Worm (Caenorhabditis elegans): Measurements from ENCODE around the gene B0303.7.

B0303.7 gene

ce11 chrIII:8709735-8710134 lies 16.3 kb downstream of the B0303.7 start:
- no peak for TF ChIP-seq unc-62 (GFP tag; optimal IDR thresholded peaks at IDR 0.05)

- TF ChIP-seq unc-62 (GFP tag; optimal IDR thresholded peaks at IDR 0.05) = no peak
These were observed 16.9 kb downstream of the B0303.7 start, which contains the start of gene B0303.11 for ce11 chrIII:8710310-8710709. TSS of gene B0303.11 (minus strand) at chrIII:8710410.

- TF ChIP-seq unc-62 (GFP tag; optimal IDR thresholded peaks at IDR 0.05) = no peak
These were observed 19.5 kb downstream of the B0303.7 start for ce11 chrIII:8712968-8713367.

- no peak for TF ChIP-seq unc-62 (GFP tag; optimal IDR thresholded peaks at IDR 0.05)
These were observed 22.7 kb downstream of the B0303.7 start, which contains the start of gene B0303.14 for ce11 chrIII:8716084-8716483. TSS of gene B0303.14 (minus strand) at chrIII:8716184.

- no peak for TF ChIP-seq unc-62 (GFP tag; optimal IDR thresholded peaks at IDR 0.05)
These were observed 23.8 kb downstream of the B0303.7 start, which contains the start of gene mrpl-11 for ce11 chrIII:8717231-8717694. TSS of gene mrpl-11 (plus strand) at chrIII:8717644.

- TF ChIP-seq unc-62 (GFP tag; optimal IDR thresholded peaks at IDR 0.05) = no peak
These were observed 25.2 kb downstream of the B0303.7 start for ce11 chrIII:8718592-8718991.

- no peak for TF ChIP-seq unc-62 (GFP tag; optimal IDR thresholded peaks at IDR 0.05)
These were observed 25.7 kb downstream of the B0303.7 start for ce11 chrIII:8719105-8719504.

- no peak for TF ChIP-seq unc-62 (GFP tag; optimal IDR thresholded peaks at IDR 0.05)
These were observed 26.4 kb downstream of the B0303.7 start, which contains the start of gene hipr-1 for ce11 chrIII:8719769-8720252. TSS of gene hipr-1 (plus strand) at chrIII:8720202.

ce11 chrIII:8725224-8725623 lies 31.8 kb downstream of the B0303.7 start:
- TF ChIP-seq unc-62 (GFP tag; optimal IDR thresholded peaks at IDR 0.05) = no peak

ce11 chrIII:8726019-8726894 lies 32.8 kb downstream of the B0303.7 start:
- TF ChIP-seq unc-62 (GFP tag; optimal IDR thresholded peaks at IDR 0.05) = no peak

- TF ChIP-seq unc-62 (GFP tag; optimal IDR thresholded peaks at IDR 0.05) = no peak
These were observed 37.9 kb downstream of the B0303.7 start, which contains the start of gene ZK370.4 for ce11 chrIII:8731310-8731709. TSS of gene ZK370.4 (minus strand) at chrIII:8731410.

- TF ChIP-seq unc-62 (GFP tag; optimal IDR thresholded peaks at IDR 0.05) = no peak
These were observed 38.6 kb downstream of the B0303.7 start for ce11 chrIII:8731973-8732372.

ce11 chrIII:8733237-8733636 lies 39.8 kb downstream of the B0303.7 start:
- no peak for TF ChIP-seq unc-62 (GFP tag; optimal IDR thresholded peaks at IDR 0.05)

- no peak for TF ChIP-seq unc-62 (GFP tag; optimal IDR thresholded peaks at IDR 0.05)
These were observed 40.2 kb downstream of the B0303.7 start for ce11 chrIII:8733667-8734066.

- TF ChIP-seq unc-62 (GFP tag; optimal IDR thresholded peaks at IDR 0.05) = no peak
These were observed 41.0 kb downstream of the B0303.7 start for ce11 chrIII:8734327-8734885.

ce11 chrIII:8737391-8737790 lies 44.0 kb downstream of the B0303.7 start:
- no peak for TF ChIP-seq unc-62 (GFP tag; optimal IDR thresholded peaks at IDR 0.05)

- TF ChIP-seq unc-62 (GFP tag; optimal IDR thresholded peaks at IDR 0.05) = no peak
These were observed 44.9 kb downstream of the B0303.7 start for ce11 chrIII:8738289-8738688.

All from whole organism, dauer.